Fruit fly (Drosophila melanogaster): ENCODE data around the gene eRF3.

The eRF3 gene

dm6 chr2L:12434535-12434938 lies 285 bp downstream of the eRF3 start, which contains the start of gene SC35:
Gene SC35, minus strand, starts transcription at chr2L:12434665.
- TF ChIP-seq psq (GFP tag; optimal IDR thresholded peaks at IDR 0.05) (peak; percentile 37), Dif (GFP tag; optimal IDR thresholded peaks at IDR 0.05; ENCODE audit: partially characterized antibody) (peak; percentile 2), Hnf4 (GFP tag; optimal IDR thresholded peaks at IDR 0.05) (no peak), jim (GFP tag; optimal IDR thresholded peaks at IDR 0.05) (peak; percentile 4), dl (GFP tag; optimal IDR thresholded peaks at IDR 0.05; ENCODE audit: insufficient read depth in 1 of 2, partially characterized antibody in 2 of 2) (peak; percentile 19 to 43), OdsH (GFP tag; optimal IDR thresholded peaks at IDR 0.05) (no peak), Rel (GFP tag; optimal IDR thresholded peaks at IDR 0.05) (no peak), Rel (tag; optimal IDR thresholded peaks at IDR 0.05) (peak; percentile 91), sage (GFP tag; optimal IDR thresholded peaks at IDR 0.05) (no peak), Hr83 (GFP tag; optimal IDR thresholded peaks at IDR 0.05; ENCODE audit: poor library complexity, severe bottlenecking) (peak; percentile 60), Myc (optimal IDR thresholded peaks at IDR 0.05) (peak; percentile 52)

dm6 chr2L:12435428-12435827 lies 1.2 kb downstream of the eRF3 start:
- TF ChIP-seq Dif (GFP tag; optimal IDR thresholded peaks at IDR 0.05; ENCODE audit: partially characterized antibody) (no peak), CrebA (GFP tag; optimal IDR thresholded peaks at IDR 0.05; ENCODE audit: borderline replicate concordance) (no peak), dsf (GFP tag; optimal IDR thresholded peaks at IDR 0.05; ENCODE audit: borderline replicate concordance) (no peak), Rel (GFP tag; optimal IDR thresholded peaks at IDR 0.05) (no peak), Rel (tag; optimal IDR thresholded peaks at IDR 0.05) (peak; percentile 93), Hr83 (GFP tag; optimal IDR thresholded peaks at IDR 0.05; ENCODE audit: poor library complexity, severe bottlenecking) (no peak), lola (GFP tag; optimal IDR thresholded peaks at IDR 0.05) (no peak), tai (GFP tag; optimal IDR thresholded peaks at IDR 0.05) (no peak), h (GFP tag; optimal IDR thresholded peaks at IDR 0.05) (no peak)

dm6 chr2L:12435976-12436771 lies 1.9 kb downstream of the eRF3 start:
- TF ChIP-seq Rel (GFP tag; optimal IDR thresholded peaks at IDR 0.05) (no peak), Rel (tag; optimal IDR thresholded peaks at IDR 0.05) (peak; percentile 45), tai (GFP tag; optimal IDR thresholded peaks at IDR 0.05) (no peak), psq (GFP tag; optimal IDR thresholded peaks at IDR 0.05) (peak; percentile 98), Myc (optimal IDR thresholded peaks at IDR 0.05) (peak; percentile 70), rgr (GFP tag; optimal IDR thresholded peaks at IDR 0.05) (peak; percentile 27), Vsx2 (GFP tag; optimal IDR thresholded peaks at IDR 0.05; ENCODE audit: partially characterized antibody) (no peak), pan (optimal IDR thresholded peaks at IDR 0.05) (no peak), woc (GFP tag; optimal IDR thresholded peaks at IDR 0.05) (peak; percentile 77), Hr83 (GFP tag; optimal IDR thresholded peaks at IDR 0.05; ENCODE audit: poor library complexity, severe bottlenecking) (peak; percentile 34), lola (GFP tag; optimal IDR thresholded peaks at IDR 0.05) (no peak), br (GFP tag; optimal IDR thresholded peaks at IDR 0.05) (no peak), CrebA (GFP tag; optimal IDR thresholded peaks at IDR 0.05; ENCODE audit: borderline replicate concordance) (no peak), Hr78 (GFP tag; optimal IDR thresholded peaks at IDR 0.05) (no peak)

dm6 chr2L:12445743-12446142 lies 11.5 kb downstream of the eRF3 start, which contains the start of gene Oatp33Ea:
Gene Oatp33Ea, minus strand, starts transcription at chr2L:12445924.
- TF ChIP-seq CG32264 (GFP tag; optimal IDR thresholded peaks at IDR 0.05) (no peak), Mio (GFP tag; optimal IDR thresholded peaks at IDR 0.05) (no peak), GATAd (GFP tag; optimal IDR thresholded peaks at IDR 0.05) (no peak), CrebA (GFP tag; optimal IDR thresholded peaks at IDR 0.05; ENCODE audit: borderline replicate concordance) (peak; percentile 52), Hr78 (GFP tag; optimal IDR thresholded peaks at IDR 0.05) (no peak), brk (GFP tag; optimal IDR thresholded peaks at IDR 0.05) (no peak), Abd-B (GFP tag; optimal IDR thresholded peaks at IDR 0.05) (no peak), Hnf4 (GFP tag; optimal IDR thresholded peaks at IDR 0.05) (no peak), Rel (GFP tag; optimal IDR thresholded peaks at IDR 0.05) (no peak), Rel (tag; optimal IDR thresholded peaks at IDR 0.05) (peak; percentile 65), psq (GFP tag; optimal IDR thresholded peaks at IDR 0.05) (no peak), fru (GFP tag; optimal IDR thresholded peaks at IDR 0.05) (no peak), h (GFP tag; optimal IDR thresholded peaks at IDR 0.05) (peak; percentile 5), woc (GFP tag; optimal IDR thresholded peaks at IDR 0.05) (no peak), Vsx2 (GFP tag; optimal IDR thresholded peaks at IDR 0.05; ENCODE audit: partially characterized antibody) (no peak), jim (GFP tag; optimal IDR thresholded peaks at IDR 0.05) (no peak), dsf (GFP tag; optimal IDR thresholded peaks at IDR 0.05; ENCODE audit: borderline replicate concordance) (no peak), Dif (GFP tag; optimal IDR thresholded peaks at IDR 0.05; ENCODE audit: partially characterized antibody) (no peak), lola (GFP tag; optimal IDR thresholded peaks at IDR 0.05) (no peak), usp (GFP tag; optimal IDR thresholded peaks at IDR 0.05) (no peak), dl (GFP tag; optimal IDR thresholded peaks at IDR 0.05; ENCODE audit: insufficient read depth in 1 of 2, partially characterized antibody in 2 of 2) (no peak), sv (GFP tag; optimal IDR thresholded peaks at IDR 0.05) (no peak), Myc (optimal IDR thresholded peaks at IDR 0.05) (no peak), rgr (GFP tag; optimal IDR thresholded peaks at IDR 0.05) (no peak)
